Worm (Caenorhabditis elegans): Measurements from ENCODE around the gene T02H6.7.

T02H6.7 gene

ce11 chrII:682326-682725 lies at the start of gene T02H6.7:
T02H6.7 (plus strand) TSS chrII:682626.
- TF ChIP-seq sea-1 (GFP tag; conservative IDR thresholded peaks at IDR 0.05) (no peak), hnd-1 (tag; optimal IDR thresholded peaks at IDR 0.05) (no peak), ceh-13 (GFP tag; optimal IDR thresholded peaks at IDR 0.05) (no peak), ets-7 (tag; optimal IDR thresholded peaks at IDR 0.05) (no peak), hmbx-1 (tag; optimal IDR thresholded peaks at IDR 0.05) (no peak), hmg-4 (GFP tag; optimal IDR thresholded peaks at IDR 0.05) (no peak), tra-4 (tag; optimal IDR thresholded peaks at IDR 0.05) (no peak), pes-1 (GFP tag; IDR thresholded peaks at IDR 0.05) (no peak), B0310.2 (tag; optimal IDR thresholded peaks at IDR 0.05) (no peak), ama-1 (optimal IDR thresholded peaks at IDR 0.05) (no peak), aly-1 (tag; optimal IDR thresholded peaks at IDR 0.05) (no peak), scrt-1 (GFP tag; IDR thresholded peaks at IDR 0.05) (no peak)

DNA sequence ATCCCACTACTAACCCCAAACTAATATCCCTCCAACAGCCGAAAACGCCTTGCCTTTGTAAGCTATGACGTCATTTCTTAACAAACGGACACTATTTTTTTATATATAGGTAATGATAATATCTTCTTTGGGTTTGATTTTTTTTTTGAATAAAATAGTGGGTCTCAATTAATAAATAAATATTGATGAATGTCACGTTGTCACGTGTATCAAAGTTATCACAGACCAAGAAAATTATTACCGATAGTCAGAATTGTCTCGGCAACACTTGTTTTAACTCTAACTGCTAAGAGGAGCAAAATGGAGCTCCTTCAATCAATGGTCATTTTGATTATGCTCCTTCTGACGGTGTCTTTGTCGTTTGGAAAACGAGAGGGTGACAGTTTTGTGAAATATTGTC lies 48.4 kb upstream of the T02H6.7 start, which contains the start of gene T04B8.1:
TSS of gene T04B8.1 (plus strand) at position 301 of the 400 bp plus-strand sequence.
- no peak for TF ChIP-seq sea-1 (GFP tag; conservative IDR thresholded peaks at IDR 0.05)
- no peak for TF ChIP-seq tbx-11 (GFP tag; IDR thresholded peaks at IDR 0.05)
- no peak for TF ChIP-seq F13C5.2 (tag; optimal IDR thresholded peaks at IDR 0.05)
- no peak for TF ChIP-seq hnd-1 (tag; optimal IDR thresholded peaks at IDR 0.05)
- TF ChIP-seq pes-1 (GFP tag; IDR thresholded peaks at IDR 0.05) = no peak
- no peak for TF ChIP-seq hmbx-1 (tag; optimal IDR thresholded peaks at IDR 0.05)
- no peak for TF ChIP-seq ets-7 (tag; optimal IDR thresholded peaks at IDR 0.05)
- TF ChIP-seq hmg-4 (GFP tag; optimal IDR thresholded peaks at IDR 0.05) = no peak
- no peak for TF ChIP-seq tra-4 (tag; optimal IDR thresholded peaks at IDR 0.05)
- no peak for TF ChIP-seq ceh-13 (GFP tag; optimal IDR thresholded peaks at IDR 0.05)
- no peak for TF ChIP-seq flt-1 (GFP tag; IDR thresholded peaks at IDR 0.05)
- no peak for TF ChIP-seq ceh-36 (tag; optimal IDR thresholded peaks at IDR 0.05)
- TF ChIP-seq scrt-1 (GFP tag; IDR thresholded peaks at IDR 0.05) = no peak
- no peak for TF ChIP-seq B0310.2 (tag; optimal IDR thresholded peaks at IDR 0.05)

DNA sequence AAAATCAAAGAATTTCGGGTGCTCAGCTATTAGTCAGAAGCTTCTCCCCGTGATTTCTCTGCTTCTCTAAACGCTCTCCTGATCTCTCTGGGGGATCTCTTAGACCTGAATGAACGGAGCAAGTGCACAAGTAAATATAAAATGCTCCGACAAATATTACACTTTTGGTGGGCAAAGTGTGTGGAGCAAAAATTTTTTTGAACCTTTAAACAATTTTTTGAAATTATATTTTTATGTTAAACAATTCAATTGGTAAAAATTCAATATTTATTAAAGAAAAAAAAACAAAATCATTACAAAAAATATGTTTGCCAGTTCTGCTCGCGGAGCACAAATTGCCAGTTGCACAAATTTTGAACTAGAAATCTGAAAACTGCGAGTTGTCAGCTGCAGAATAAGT lies 43.0 kb upstream of the T02H6.7 start, which contains the start of gene K07E8.6:
TSS of gene K07E8.6 (minus strand) at position 101 of the 400 bp plus-strand sequence.
- TF ChIP-seq flt-1 (GFP tag; IDR thresholded peaks at IDR 0.05) = no peak
- TF ChIP-seq B0310.2 (tag; optimal IDR thresholded peaks at IDR 0.05) = no peak
- TF ChIP-seq pes-1 (GFP tag; IDR thresholded peaks at IDR 0.05) = no peak
- no peak for TF ChIP-seq tbx-37 (GFP tag; conservative IDR thresholded peaks at IDR 0.05)
- TF ChIP-seq ceh-36 (tag; optimal IDR thresholded peaks at IDR 0.05) = no peak
- TF ChIP-seq ceh-13 (GFP tag; optimal IDR thresholded peaks at IDR 0.05) = no peak
- no peak for TF ChIP-seq hmg-4 (GFP tag; optimal IDR thresholded peaks at IDR 0.05)
- TF ChIP-seq tbx-11 (GFP tag; IDR thresholded peaks at IDR 0.05) = no peak
- no peak for TF ChIP-seq ets-7 (tag; optimal IDR thresholded peaks at IDR 0.05)
- no peak for TF ChIP-seq hmbx-1 (tag; optimal IDR thresholded peaks at IDR 0.05)
- TF ChIP-seq hnd-1 (tag; optimal IDR thresholded peaks at IDR 0.05) = no peak
- no peak for TF ChIP-seq sea-1 (GFP tag; conservative IDR thresholded peaks at IDR 0.05)
- TF ChIP-seq scrt-1 (GFP tag; IDR thresholded peaks at IDR 0.05) = no peak
- TF ChIP-seq tra-4 (tag; optimal IDR thresholded peaks at IDR 0.05) = no peak
- no peak for TF ChIP-seq F13C5.2 (tag; optimal IDR thresholded peaks at IDR 0.05)
- no peak for TF ChIP-seq aly-1 (tag; optimal IDR thresholded peaks at IDR 0.05)
- TF ChIP-seq ama-1 (optimal IDR thresholded peaks at IDR 0.05) = no peak

- TF ChIP-seq tbx-11 (GFP tag; IDR thresholded peaks at IDR 0.05) (no peak), scrt-1 (GFP tag; IDR thresholded peaks at IDR 0.05) (0 out of 2 replicates have a peak, but pooled peaks have one; percentile 26), ceh-36 (tag; optimal IDR thresholded peaks at IDR 0.05) (peak; percentile 73)
Measured at ce11 chrII:643733-644132, 38.7 kb upstream of the T02H6.7 start.

DNA sequence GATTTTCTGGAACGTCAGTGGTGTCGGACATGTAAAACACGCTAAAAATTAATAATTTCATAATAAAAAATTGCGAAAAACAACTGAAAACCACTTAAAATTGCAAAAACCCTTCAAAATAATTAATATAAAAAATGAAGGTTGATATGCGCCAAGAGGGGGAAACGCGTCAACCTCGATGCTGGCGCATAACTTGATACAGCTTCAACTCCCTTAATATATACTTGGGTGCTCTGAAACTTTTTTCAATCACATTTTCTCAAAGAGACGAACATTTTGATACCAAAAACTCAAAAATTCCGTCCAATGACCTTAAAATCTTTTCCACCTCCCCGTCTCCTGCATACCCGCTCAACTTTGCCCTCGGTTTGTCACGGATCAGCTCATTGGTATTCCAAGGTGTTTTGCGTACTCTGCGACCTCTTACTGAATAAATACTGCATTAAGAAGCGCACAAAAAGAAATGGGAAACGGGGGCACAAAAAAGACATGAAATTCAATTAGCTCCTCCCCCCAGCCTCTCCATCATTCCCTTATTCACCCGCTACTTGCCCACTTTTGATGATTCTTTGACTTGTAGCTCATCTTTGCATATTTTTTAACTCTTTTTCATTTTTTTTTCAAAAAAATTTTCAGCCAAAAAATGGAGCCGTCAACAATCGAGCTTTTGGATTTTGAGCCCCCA lies 32.0 kb upstream of the T02H6.7 start, which contains the start of the genes K07E8.7 and frpr-14:
TSS of gene K07E8.7 (minus strand) at position 47 of the 685 bp plus-strand sequence.
TSS of gene frpr-14 (plus strand) at position 635 of the 685 bp plus-strand sequence.
- TF ChIP-seq sea-1 (GFP tag; conservative IDR thresholded peaks at IDR 0.05) (no peak), F13C5.2 (tag; optimal IDR thresholded peaks at IDR 0.05) (peak; percentile 34)

DNA sequence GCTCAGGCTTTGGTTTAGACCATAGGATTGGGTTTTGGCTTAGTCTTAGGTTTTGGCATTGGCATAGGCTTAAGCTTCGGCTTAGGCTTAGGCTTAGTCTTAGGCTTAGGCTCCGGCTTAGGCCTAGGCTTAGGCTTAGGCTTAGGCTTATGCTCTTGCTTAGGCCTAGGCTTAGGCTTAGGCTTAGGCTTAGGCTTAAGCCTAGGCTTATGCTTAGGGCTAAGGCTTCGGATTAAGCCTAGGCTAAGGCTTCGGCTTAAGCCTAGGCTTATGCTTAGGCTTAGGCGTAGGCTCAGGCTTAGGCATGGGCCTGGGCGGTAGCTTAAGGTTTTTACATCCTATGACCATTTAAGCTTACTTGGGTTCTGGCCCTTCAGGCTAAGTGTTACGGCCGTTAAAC lies 31.1 kb upstream of the T02H6.7 start:
- peak; percentile 91 for TF ChIP-seq ceh-36 (tag; optimal IDR thresholded peaks at IDR 0.05)
- TF ChIP-seq ama-1 (optimal IDR thresholded peaks at IDR 0.05) = no peak
- TF ChIP-seq ceh-13 (GFP tag; optimal IDR thresholded peaks at IDR 0.05) = no peak

- TF ChIP-seq sea-1 (GFP tag; conservative IDR thresholded peaks at IDR 0.05) (no peak), hmg-4 (GFP tag; optimal IDR thresholded peaks at IDR 0.05) (no peak), ets-7 (tag; optimal IDR thresholded peaks at IDR 0.05) (no peak), aly-1 (tag; optimal IDR thresholded peaks at IDR 0.05) (no peak), ceh-13 (GFP tag; optimal IDR thresholded peaks at IDR 0.05) (no peak), flt-1 (GFP tag; IDR thresholded peaks at IDR 0.05) (no peak)
Measured at ce11 chrII:658369-658768, 24.1 kb upstream of the T02H6.7 start, which contains the start of gene sdz-24. sdz-24 (plus strand) TSS chrII:658669.

DNA sequence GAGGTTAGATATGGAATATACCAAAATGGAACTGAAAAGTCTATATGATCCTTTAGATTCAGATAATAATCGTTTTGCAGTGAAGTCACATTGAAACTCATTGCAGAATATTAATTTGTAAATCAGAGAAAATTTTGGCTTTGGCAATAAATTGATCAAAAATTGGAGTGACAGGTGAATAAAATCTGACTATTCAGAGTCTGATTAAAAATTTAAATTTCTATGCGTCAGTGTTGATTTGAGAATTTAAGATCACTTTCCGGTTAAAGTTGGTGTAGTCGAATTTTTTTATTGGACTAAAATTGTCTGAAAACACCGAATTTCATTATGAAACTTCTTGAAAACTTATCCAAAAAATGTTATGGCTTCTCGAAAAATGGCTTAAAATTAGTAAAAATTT lies 20.7 kb upstream of the T02H6.7 start, which contains the start of gene sri-45:
TSS of gene sri-45 (minus strand) at position 101 of the 400 bp plus-strand sequence.
- TF ChIP-seq tbx-37 (GFP tag; conservative IDR thresholded peaks at IDR 0.05) (no peak), tbx-11 (GFP tag; IDR thresholded peaks at IDR 0.05) (no peak), sea-1 (GFP tag; conservative IDR thresholded peaks at IDR 0.05) (no peak), pes-1 (GFP tag; IDR thresholded peaks at IDR 0.05) (no peak), tra-4 (tag; optimal IDR thresholded peaks at IDR 0.05) (no peak), aly-1 (tag; optimal IDR thresholded peaks at IDR 0.05) (no peak), hnd-1 (tag; optimal IDR thresholded peaks at IDR 0.05) (no peak), ama-1 (optimal IDR thresholded peaks at IDR 0.05) (no peak), ets-7 (tag; optimal IDR thresholded peaks at IDR 0.05) (no peak)

Data from whole organism, early embryonic.